Worm (Caenorhabditis elegans) whole organism, L3 larva: ENCODE data around the gene F29B9.1.
A peak's percentile ranks its signal among the peaks of the same experiment; 100 is the strongest.

Experiments
- aly-2 ChIP-seq: fragments of 150-350 bp; optimal IDR thresholded peaks from 2 replicates; lab custom pipeline; 2014; ENCODE audit warnings: missing biosample characterization, missing genetic modification characterization
- ceh-16 ChIP-seq: sonication (generic microtip); optimal IDR thresholded peaks from 2 replicates; lab custom pipeline; 2017; ENCODE audit warnings: missing biosample characterization, missing genetic modification characterization
- ceh-28 ChIP-seq: fragments of 150-350 bp; optimal IDR thresholded peaks from 2 replicates; lab custom pipeline; 2014; ENCODE audit warnings: missing biosample characterization, missing genetic modification reagents, missing genetic modification characterization
- ceh-82 ChIP-seq: fragments of 150-350 bp; optimal IDR thresholded peaks from 2 replicates; lab custom pipeline; 2014; ENCODE audit warnings: missing biosample characterization, missing genetic modification characterization
- ceh-9 ChIP-seq: sonication (generic microtip); optimal IDR thresholded peaks from 2 replicates; lab custom pipeline; 2018; ENCODE audit warnings: missing biosample characterization, missing genetic modification characterization
- egl-27 ChIP-seq: sonication (generic microtip); optimal IDR thresholded peaks from 4 replicates; lab custom pipeline; 2017; ENCODE audit warnings: missing biosample characterization, missing genetic modification reagents, missing genetic modification characterization
- egl-5 ChIP-seq: fragments of 150-350 bp; optimal IDR thresholded peaks from 2 replicates; lab custom pipeline; 2017; ENCODE audit warnings: missing biosample characterization, missing genetic modification reagents, missing genetic modification characterization, inconsistent platforms
- elt-1 ChIP-seq: fragments of 150-350 bp; optimal IDR thresholded peaks from 2 replicates; lab custom pipeline; 2014; ENCODE audit warnings: missing biosample characterization, missing genetic modification characterization
- elt-3 ChIP-seq, 3 experiments: fragments of 150-350 bp in 1 of 3; sonication (generic microtip) in 2 of 3; optimal IDR thresholded peaks; 2 replicates in 2 of 3; 4 replicates in 1 of 3; lab custom pipeline; 2014 to 2017; ENCODE audit warnings: missing biosample characterization in 3 of 3, missing genetic modification characterization in 3 of 3
- fkh-10 ChIP-seq: sonication (generic microtip); optimal IDR thresholded peaks from 2 replicates; lab custom pipeline; 2017; ENCODE audit warnings: missing biosample characterization, missing genetic modification reagents, missing genetic modification characterization
- fkh-2 ChIP-seq: fragments of 150-350 bp; optimal IDR thresholded peaks from 2 replicates; lab custom pipeline; 2014; ENCODE audit warnings: missing biosample characterization, missing genetic modification reagents, missing genetic modification characterization
- hmg-11 ChIP-seq: sonication (generic microtip); optimal IDR thresholded peaks from 2 replicates; lab custom pipeline; 2016; ENCODE audit warnings: missing genetic modification characterization, missing compliant biosample characterization
- jun-1 ChIP-seq: fragments of 150-350 bp; optimal IDR thresholded peaks from 2 replicates; lab custom pipeline; 2014; ENCODE audit warnings: missing biosample characterization, missing genetic modification reagents, missing genetic modification characterization
- lin-39 ChIP-seq: fragments of 150-350 bp; optimal IDR thresholded peaks from 2 replicates; lab custom pipeline; 2018; ENCODE audit warnings: missing biosample characterization, missing genetic modification reagents, missing genetic modification characterization
- lsy-12 ChIP-seq: sonication (generic microtip); optimal IDR thresholded peaks from 2 replicates; lab custom pipeline; 2016; ENCODE audit warnings: mild to moderate bottlenecking, missing genetic modification characterization, missing compliant biosample characterization
- mdl-1 ChIP-seq: fragments of 150-350 bp; optimal IDR thresholded peaks from 2 replicates; lab custom pipeline; 2014; ENCODE audit warnings: missing biosample characterization, missing genetic modification characterization
- mml-1 ChIP-seq: fragments of 150-350 bp; sonication (generic microtip); optimal IDR thresholded peaks from 3 replicates; lab custom pipeline; 2014; ENCODE audit warnings: missing biosample characterization, missing genetic modification characterization
- nfya-1 ChIP-seq: sonication (generic microtip); optimal IDR thresholded peaks from 2 replicates; lab custom pipeline; 2017; ENCODE audit warnings: missing genetic modification characterization, mild to moderate bottlenecking, missing compliant biosample characterization, antibody characterized with exemption, moderate library complexity; ENCODE audit not compliant: insufficient read depth
- nhr-12 ChIP-seq: fragments of 150-350 bp; optimal IDR thresholded peaks from 2 replicates; lab custom pipeline; 2014; ENCODE audit warnings: missing biosample characterization, missing genetic modification characterization
- nhr-237 ChIP-seq: fragments of 150-350 bp; optimal IDR thresholded peaks from 2 replicates; lab custom pipeline; 2014; ENCODE audit warnings: missing biosample characterization, missing genetic modification characterization
- nhr-25 ChIP-seq: sonication (generic microtip); optimal IDR thresholded peaks from 2 replicates; lab custom pipeline; 2017; ENCODE audit warnings: missing biosample characterization, missing genetic modification characterization
- nhr-28 ChIP-seq: fragments of 150-350 bp; optimal IDR thresholded peaks from 2 replicates; lab custom pipeline; 2014; ENCODE audit warnings: missing biosample characterization, missing genetic modification characterization
- nhr-43 ChIP-seq: sonication (generic microtip); optimal IDR thresholded peaks from 2 replicates; lab custom pipeline; 2016; ENCODE audit warnings: mild to moderate bottlenecking, missing genetic modification characterization, missing compliant biosample characterization; ENCODE audit not compliant: poor library complexity, severe bottlenecking
- nhr-67 ChIP-seq: fragments of 150-350 bp; optimal IDR thresholded peaks from 2 replicates; lab custom pipeline; 2014; ENCODE audit warnings: missing biosample characterization, missing genetic modification characterization
- pha-4 ChIP-seq: fragments of 150-350 bp; optimal IDR thresholded peaks from 2 replicates; lab custom pipeline; 2014; ENCODE audit warnings: missing biosample characterization, missing genetic modification reagents, missing genetic modification characterization
- pqm-1 ChIP-seq: fragments of 150-350 bp; optimal IDR thresholded peaks from 2 replicates; lab custom pipeline; 2017; ENCODE audit warnings: missing biosample characterization, missing genetic modification characterization, inconsistent platforms
- sea-2 ChIP-seq: fragments of 150-350 bp; sonication (generic microtip); optimal IDR thresholded peaks from 4 replicates; lab custom pipeline; 2014; ENCODE audit warnings: missing biosample characterization, missing genetic modification reagents, missing genetic modification characterization
- skn-1 ChIP-seq: fragments of 150-350 bp; optimal IDR thresholded peaks from 2 replicates; lab custom pipeline; 2014; ENCODE audit warnings: missing biosample characterization, missing genetic modification characterization
- tbx-2 ChIP-seq: sonication (generic microtip); optimal IDR thresholded peaks from 2 replicates; lab custom pipeline; 2016; ENCODE audit warnings: mild to moderate bottlenecking, missing genetic modification characterization, missing compliant biosample characterization
- unc-39 ChIP-seq: sonication (generic microtip); optimal IDR thresholded peaks from 4 replicates; lab custom pipeline; 2017; ENCODE audit warnings: missing biosample characterization, missing genetic modification characterization
- unc-62 ChIP-seq: fragments of 150-350 bp; sonication (generic microtip); optimal IDR thresholded peaks from 4 replicates; lab custom pipeline; 2014; ENCODE audit warnings: missing biosample characterization, missing genetic modification reagents, missing genetic modification characterization
- zag-1 ChIP-seq: fragments of 150-350 bp; optimal IDR thresholded peaks from 2 replicates; lab custom pipeline; 2014; ENCODE audit warnings: missing biosample characterization, missing genetic modification characterization
- ztf-11 ChIP-seq: fragments of 150-350 bp; optimal IDR thresholded peaks from 2 replicates; lab custom pipeline; 2014; ENCODE audit warnings: missing biosample characterization, missing genetic modification characterization
- ztf-4 ChIP-seq: fragments of 150-350 bp; optimal IDR thresholded peaks from 2 replicates; lab custom pipeline; 2014; ENCODE audit warnings: missing biosample characterization, missing genetic modification characterization

Gene F29B9.1

ce11 chrIV:4667383-4667782, 2.2 kb downstream of the F29B9.1 start:
- TF ChIP-seq hmg-11 (tag; lab: Kevin White, UChicago) (peak; percentile 5), lsy-12 (no peak), elt-1 (tag; lab: Kevin White, UChicago) (peak; percentile 40), lin-39 (tag; lab: Kevin White, UChicago) (peak; percentile 63), egl-27 (no peak), nfya-1 (tag; lab: Kevin White, UChicago) (peak; percentile 4), fkh-2 (tag; lab: Kevin White, UChicago) (no peak), nhr-12 (tag; lab: Kevin White, UChicago) (no peak)

- TF ChIP-seq skn-1 (tag; lab: Kevin White, UChicago) (no peak), pqm-1 (no peak), aly-2 (tag; lab: Kevin White, UChicago) (no peak), elt-1 (tag; lab: Kevin White, UChicago) (no peak), tbx-2 (no peak), unc-62 (GFP tag; lab: Kevin White, UChicago) (no peak), unc-39 (tag; lab: Kevin White, UChicago) (no peak), fkh-10 (GFP tag; lab: Kevin White, UChicago) (no peak), lsy-12 (no peak), egl-5 (tag; lab: Kevin White, UChicago) (no peak)
Observed at ce11 chrIV:4667835-4668234, 2.7 kb downstream of the F29B9.1 start.

ce11 chrIV:4669242-4669641, 4.1 kb downstream of the F29B9.1 start, which contains the start of gene F29B9.12:
Gene F29B9.12 (plus strand): TSS chrIV:4669542.
- TF ChIP-seq nhr-28 (tag; lab: Kevin White, UChicago) = no peak
- no peak for TF ChIP-seq egl-27
- TF ChIP-seq fkh-2 (tag; lab: Kevin White, UChicago) = no peak
- TF ChIP-seq mdl-1 (tag; lab: Kevin White, UChicago) = no peak
- no peak for TF ChIP-seq elt-3 (tag; optimal IDR thresholded peaks at IDR 0.05; lab: Kevin White, UChicago)
- no peak for TF ChIP-seq nhr-67
- no peak for TF ChIP-seq pqm-1
- no peak for TF ChIP-seq unc-62 (GFP tag; lab: Kevin White, UChicago)
- TF ChIP-seq nhr-25 (tag; lab: Kevin White, UChicago) = no peak
- TF ChIP-seq egl-5 (tag; lab: Kevin White, UChicago) = no peak
- TF ChIP-seq zag-1 (tag; lab: Kevin White, UChicago) = no peak
- no peak for TF ChIP-seq pha-4 (tag; lab: Kevin White, UChicago)
- no peak for TF ChIP-seq aly-2 (tag; lab: Kevin White, UChicago)
- no peak for TF ChIP-seq ztf-4
- no peak for TF ChIP-seq mml-1 (tag; lab: Kevin White, UChicago)
- TF ChIP-seq skn-1 (tag; lab: Kevin White, UChicago) = no peak
- TF ChIP-seq, all 47 proteins: peak for 0

- TF ChIP-seq ztf-11 (tag; lab: Kevin White, UChicago) (no peak), ceh-16 (no peak), nhr-237 (no peak), ceh-82 (no peak), egl-5 (tag; lab: Kevin White, UChicago) (no peak), nhr-25 (tag; lab: Kevin White, UChicago) (no peak), lin-39 (tag; lab: Kevin White, UChicago) (no peak), jun-1 (tag; lab: Kevin White, UChicago) (no peak), ceh-28 (tag; lab: Kevin White, UChicago) (no peak), sea-2 (no peak), egl-27 (no peak)
Observed at ce11 chrIV:4673332-4673731, 8.2 kb downstream of the F29B9.1 start.

ce11 chrIV:4674322-4674721, 9.1 kb downstream of the F29B9.1 start:
- TF ChIP-seq unc-62 (GFP tag; lab: Kevin White, UChicago) = no peak
- no peak for TF ChIP-seq nhr-12 (tag; lab: Kevin White, UChicago)
- no peak for TF ChIP-seq ztf-4
- peak; percentile 26 for TF ChIP-seq pha-4 (tag; lab: Kevin White, UChicago)
- TF ChIP-seq nhr-237 = no peak

- TF ChIP-seq egl-5 (tag; lab: Kevin White, UChicago) (no peak), elt-1 (tag; lab: Kevin White, UChicago) (no peak), ceh-9 (no peak), lsy-12 (no peak), nhr-43 (tag; lab: Kevin White, UChicago) (no peak), jun-1 (tag; lab: Kevin White, UChicago) (no peak)
Observed at ce11 chrIV:4678718-4679117, 13.5 kb downstream of the F29B9.1 start, which contains the start of gene kin-36. Gene kin-36 (plus strand): TSS chrIV:4679018.
